Worm (Caenorhabditis elegans) whole organism, L4 larva: Measurements from ENCODE around the gene pxl-1.

Experiments used
- D1046.2 ChIP-seq: fragments of 200-800 bp; sonication (Bioruptor generic); IDR thresholded peaks from 2 replicates; pipeline ENCODE4 v1.3.6; 2022; ENCODE audit warnings: missing genetic modification characterization, missing compliant biosample characterization
- F10B5.3 ChIP-seq: sonication (generic microtip); optimal IDR thresholded peaks from 2 replicates; lab custom pipeline; 2016; ENCODE audit warnings: mild to moderate bottlenecking, missing genetic modification characterization, missing compliant biosample characterization
- F37D6.2 ChIP-seq: sonication (generic microtip); optimal IDR thresholded peaks from 2 replicates; lab custom pipeline; 2016; ENCODE audit warnings: mild to moderate bottlenecking, missing genetic modification characterization, missing compliant biosample characterization
- R02D3.7 ChIP-seq: fragments of 150-350 bp; sonication (generic microtip); optimal IDR thresholded peaks from 3 replicates; lab custom pipeline; 2014; ENCODE audit warnings: missing biosample characterization, missing genetic modification characterization
- T20F7.1 ChIP-seq: fragments of 200-800 bp; sonication (Bioruptor generic); optimal IDR thresholded peaks from 2 replicates; lab custom pipeline; 2018; ENCODE audit warnings: mild to moderate bottlenecking, missing genetic modification characterization, missing compliant biosample characterization
- Y105C5A.15 ChIP-seq: fragments of 200-800 bp; sonication (Bioruptor generic); IDR thresholded peaks from 2 replicates; pipeline ENCODE4 v1.3.6; 2022; ENCODE audit warnings: missing genetic modification characterization, missing compliant biosample characterization
- Y48G9A.11 ChIP-seq: fragments of 200-800 bp; sonication (Bioruptor generic); IDR thresholded peaks from 2 replicates; pipeline ENCODE4 v1.3.6; 2022; ENCODE audit warnings: missing genetic modification reagents, missing genetic modification characterization, missing compliant biosample characterization
- Y5F2A.4 ChIP-seq: fragments of 200-800 bp; sonication (Bioruptor generic); optimal IDR thresholded peaks from 2 replicates; lab custom pipeline; 2018; ENCODE audit warnings: mild to moderate bottlenecking, missing genetic modification characterization, missing compliant biosample characterization
- ZK337.2 ChIP-seq: fragments of 200-800 bp; sonication (Bioruptor generic); IDR thresholded peaks from 2 replicates; pipeline ENCODE4 v1.3.6; 2022; ENCODE audit warnings: missing genetic modification reagents, missing genetic modification characterization, missing compliant biosample characterization
- aha-1 ChIP-seq: fragments of 150-350 bp; peaks from one replicate; lab custom pipeline; 2014; ENCODE audit warnings: missing biosample characterization, missing genetic modification characterization
- aly-2 ChIP-seq: sonication (generic microtip); optimal IDR thresholded peaks from 2 replicates; lab custom pipeline; 2018; ENCODE audit warnings: missing biosample characterization, missing genetic modification characterization
- ceh-44 ChIP-seq: fragments of 200-800 bp; sonication (Bioruptor generic); IDR thresholded peaks from 2 replicates; pipeline ENCODE4 v1.3.6; 2022; ENCODE audit warnings: missing genetic modification reagents, missing genetic modification characterization, missing compliant biosample characterization
- ceh-62 ChIP-seq: sonication (generic microtip); optimal IDR thresholded peaks from 2 replicates; lab custom pipeline; 2017; ENCODE audit warnings: missing biosample characterization, missing genetic modification characterization
- ces-1 ChIP-seq: fragments of 150-350 bp; sonication (generic microtip); optimal IDR thresholded peaks from 4 replicates; lab custom pipeline; 2014; ENCODE audit warnings: missing biosample characterization, missing genetic modification reagents, missing genetic modification characterization
- ctbp-1 ChIP-seq: fragments of 200-800 bp; sonication (Bioruptor generic); IDR thresholded peaks from 2 replicates; pipeline ENCODE4 v1.3.6; 2022; ENCODE audit warnings: missing genetic modification reagents, missing genetic modification characterization, missing compliant biosample characterization
- daf-16 ChIP-seq, 3 experiments: sonication (generic microtip); optimal IDR thresholded peaks; 2 replicates each; lab custom pipeline; 2016 to 2017; ENCODE audit warnings: missing genetic modification characterization in 3 of 3, missing genetic modification reagents in 3 of 3, mild to moderate bottlenecking in 2 of 3, missing compliant biosample characterization in 2 of 3, missing biosample characterization in 1 of 3, moderate library complexity in 1 of 3
- daf-8 ChIP-seq: fragments of 200-800 bp; sonication (Bioruptor generic); IDR thresholded peaks from 2 replicates; pipeline ENCODE4 v1.3.6; 2022; ENCODE audit warnings: missing genetic modification characterization, missing compliant biosample characterization
- dmd-6 ChIP-seq: fragments of 200-800 bp; sonication (Bioruptor generic); IDR thresholded peaks from 2 replicates; pipeline ENCODE4 v1.3.6; 2022; ENCODE audit warnings: missing genetic modification reagents, missing genetic modification characterization, missing compliant biosample characterization
- dmd-9 ChIP-seq: fragments of 200-800 bp; sonication (Bioruptor generic); IDR thresholded peaks from 2 replicates; pipeline ENCODE4 v1.3.6; 2022; ENCODE audit warnings: missing genetic modification reagents, missing genetic modification characterization, missing compliant biosample characterization
- duxl-1 ChIP-seq: sonication (generic microtip); optimal IDR thresholded peaks from 2 replicates; lab custom pipeline; 2016; ENCODE audit warnings: mild to moderate bottlenecking, missing genetic modification characterization, moderate library complexity, missing compliant biosample characterization; ENCODE audit not compliant: poor library complexity
- dve-1 ChIP-seq: sonication (generic microtip); optimal IDR thresholded peaks from 2 replicates; lab custom pipeline; 2017; ENCODE audit warnings: antibody characterized with exemption, mild to moderate bottlenecking, missing genetic modification characterization, missing compliant biosample characterization; ENCODE audit not compliant: insufficient read depth
- egl-27 ChIP-seq: sonication (generic microtip); optimal IDR thresholded peaks from 3 replicates; lab custom pipeline; 2017; ENCODE audit warnings: missing biosample characterization, missing genetic modification reagents, missing genetic modification characterization
- fos-1 ChIP-seq: fragments of 150-350 bp; optimal IDR thresholded peaks from 2 replicates; lab custom pipeline; 2014; ENCODE audit warnings: missing biosample characterization, missing genetic modification characterization
- hlh-30 ChIP-seq: sonication (generic microtip); optimal IDR thresholded peaks from 2 replicates; lab custom pipeline; 2017; ENCODE audit warnings: antibody characterized with exemption, mild to moderate bottlenecking, missing genetic modification characterization, missing compliant biosample characterization; ENCODE audit not compliant: insufficient read depth
- hmg-1.1 ChIP-seq: fragments of 200-800 bp; sonication (Bioruptor generic); IDR thresholded peaks from 2 replicates; pipeline ENCODE4 v1.3.6; 2022; ENCODE audit warnings: missing genetic modification reagents, missing genetic modification characterization, missing compliant biosample characterization
- lin-1 ChIP-seq: fragments of 200-800 bp; sonication (Bioruptor generic); IDR thresholded peaks from 2 replicates; pipeline ENCODE4 v1.3.6; 2022; ENCODE audit warnings: missing genetic modification reagents, missing genetic modification characterization, missing compliant biosample characterization
- lin-13 ChIP-seq: fragments of 150-350 bp; optimal IDR thresholded peaks from 2 replicates; lab custom pipeline; 2014; ENCODE audit warnings: missing biosample characterization, missing genetic modification reagents, missing genetic modification characterization
- lin-29 ChIP-seq: fragments of 200-800 bp; sonication (Bioruptor generic); IDR thresholded peaks from 2 replicates; pipeline ENCODE4 v1.3.6; 2022; ENCODE audit warnings: missing genetic modification reagents, missing genetic modification characterization, missing compliant biosample characterization
- lin-39 ChIP-seq: fragments of 150-350 bp; optimal IDR thresholded peaks from 2 replicates; lab custom pipeline; 2014; ENCODE audit warnings: missing biosample characterization, missing genetic modification reagents, missing genetic modification characterization
- lir-3 ChIP-seq: sonication (generic microtip); optimal IDR thresholded peaks from 2 replicates; lab custom pipeline; 2016; ENCODE audit warnings: mild to moderate bottlenecking, missing genetic modification characterization, missing compliant biosample characterization
- madf-5 ChIP-seq, 2 experiments: fragments of 200-800 bp; sonication (Bioruptor generic); IDR thresholded peaks; 2 replicates each; pipeline ENCODE4 v1.3.6; 2022; ENCODE audit warnings: missing compliant biosample characterization in 2 of 2, missing genetic modification characterization in 2 of 2
- mdl-1 ChIP-seq, 2 experiments: fragments of 150-350 bp in 1 of 2; sonication (generic microtip) in 1 of 2; optimal IDR thresholded peaks; 2 replicates each; lab custom pipeline; 2014 to 2017; ENCODE audit warnings: missing biosample characterization in 2 of 2, missing genetic modification characterization in 2 of 2
- mep-1 ChIP-seq: fragments of 150-350 bp; sonication (generic microtip); optimal IDR thresholded peaks from 3 replicates; lab custom pipeline; 2014; ENCODE audit warnings: missing biosample characterization, missing genetic modification characterization
- mxl-2 ChIP-seq: fragments of 200-800 bp; sonication (Bioruptor generic); conservative IDR thresholded peaks from 2 replicates; pipeline ENCODE4 v1.3.6; 2022; ENCODE audit warnings: missing genetic modification reagents, missing genetic modification characterization, missing compliant biosample characterization
- nhr-102 ChIP-seq: sonication (generic microtip); optimal IDR thresholded peaks from 2 replicates; lab custom pipeline; 2016; ENCODE audit warnings: mild to moderate bottlenecking, missing genetic modification characterization, moderate library complexity, missing compliant biosample characterization
- nhr-41 ChIP-seq: fragments of 200-800 bp; sonication (Bioruptor generic); IDR thresholded peaks from 2 replicates; pipeline ENCODE4 v1.3.6; 2022; ENCODE audit warnings: missing genetic modification reagents, missing genetic modification characterization, missing compliant biosample characterization
- nhr-42 ChIP-seq: fragments of 200-800 bp; sonication (Bioruptor generic); IDR thresholded peaks from 2 replicates; pipeline ENCODE4 v1.3.6; 2022; ENCODE audit warnings: missing genetic modification characterization, missing compliant biosample characterization
- nhr-6 ChIP-seq: fragments of 150-350 bp; optimal IDR thresholded peaks from 2 replicates; lab custom pipeline; 2014; ENCODE audit warnings: missing biosample characterization, missing genetic modification characterization
- nhr-76 ChIP-seq: fragments of 150-350 bp; optimal IDR thresholded peaks from 2 replicates; lab custom pipeline; 2014; ENCODE audit warnings: missing biosample characterization, missing genetic modification characterization
- sdz-12 ChIP-seq: fragments of 200-800 bp; sonication (Bioruptor generic); optimal IDR thresholded peaks from 2 replicates; lab custom pipeline; 2018; ENCODE audit warnings: mild to moderate bottlenecking, missing genetic modification characterization, missing compliant biosample characterization
- set-16 ChIP-seq: fragments of 200-800 bp; sonication (Bioruptor generic); IDR thresholded peaks from 2 replicates; pipeline ENCODE4 v1.3.6; 2022; ENCODE audit warnings: missing genetic modification reagents, missing genetic modification characterization, missing compliant biosample characterization
- snpc-1.2 ChIP-seq: fragments of 200-800 bp; sonication (Bioruptor generic); IDR thresholded peaks from 2 replicates; pipeline ENCODE4 v1.3.6; 2022; ENCODE audit warnings: missing genetic modification reagents, missing genetic modification characterization, missing compliant biosample characterization
- tag-97 ChIP-seq: fragments of 200-800 bp; sonication (Bioruptor generic); IDR thresholded peaks from 2 replicates; pipeline ENCODE4 v1.3.6; 2022; ENCODE audit warnings: missing genetic modification characterization, missing compliant biosample characterization
- tra-1 ChIP-seq: fragments of 200-800 bp; sonication (Bioruptor generic); IDR thresholded peaks from 2 replicates; pipeline ENCODE4 v1.3.6; 2022; ENCODE audit warnings: missing genetic modification reagents, missing genetic modification characterization, missing compliant biosample characterization
- vab-7 ChIP-seq: fragments of 200-800 bp; sonication (Bioruptor generic); IDR thresholded peaks from 2 replicates; pipeline ENCODE4 v1.3.6; 2022; ENCODE audit warnings: missing genetic modification reagents, missing genetic modification characterization, missing compliant biosample characterization
- zfp-2 ChIP-seq: sonication (generic microtip); optimal IDR thresholded peaks from 2 replicates; lab custom pipeline; 2016; ENCODE audit warnings: mild to moderate bottlenecking, missing genetic modification characterization, missing compliant biosample characterization
- zip-11 ChIP-seq: fragments of 200-800 bp; sonication (Bioruptor generic); IDR thresholded peaks from 2 replicates; pipeline ENCODE4 v1.3.6; 2022; ENCODE audit warnings: missing genetic modification characterization, missing compliant biosample characterization
- zip-2 ChIP-seq: fragments of 150-350 bp; optimal IDR thresholded peaks from 2 replicates; lab custom pipeline; 2014; ENCODE audit warnings: missing biosample characterization, missing genetic modification characterization
- ztf-11 ChIP-seq: fragments of 150-350 bp; optimal IDR thresholded peaks from 2 replicates; lab custom pipeline; 2014; ENCODE audit warnings: missing biosample characterization, missing genetic modification characterization

Gene pxl-1

DNA sequence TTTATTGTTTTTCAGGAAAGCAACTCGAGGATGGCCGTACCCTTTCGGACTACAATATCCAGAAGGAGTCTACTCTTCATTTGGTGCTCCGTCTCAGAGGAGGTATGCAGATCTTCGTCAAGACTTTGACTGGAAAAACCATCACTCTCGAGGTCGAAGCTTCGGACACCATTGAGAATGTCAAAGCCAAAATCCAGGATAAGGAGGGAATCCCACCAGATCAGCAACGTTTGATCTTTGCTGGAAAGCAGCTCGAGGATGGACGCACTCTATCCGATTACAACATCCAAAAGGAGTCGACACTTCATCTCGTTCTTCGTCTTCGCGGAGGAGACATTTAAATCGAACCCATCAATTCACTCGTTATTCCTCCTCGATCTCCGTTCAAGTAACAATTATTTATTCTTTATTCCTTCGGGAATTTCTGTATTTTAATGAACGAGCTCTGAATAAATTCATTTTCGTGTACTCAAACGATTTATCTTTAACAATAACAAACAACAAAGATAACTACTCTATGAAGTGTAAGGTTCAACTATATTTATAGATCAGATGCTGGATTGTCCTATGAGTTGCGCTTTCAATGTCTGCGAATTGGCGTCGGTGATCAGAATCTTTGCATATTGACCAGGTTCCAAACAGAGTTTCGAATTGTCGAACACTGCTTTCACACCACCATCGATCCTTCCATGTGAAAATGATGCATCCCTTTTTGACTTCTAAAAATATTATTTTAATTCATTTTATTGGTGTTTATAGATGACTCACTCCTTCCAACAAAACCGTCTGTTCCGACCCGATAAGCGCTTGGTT is 47.8 kb upstream of the pxl-1 start (continued):
- no peak for TF ChIP-seq R02D3.7 (tag; lab: Kevin White, UChicago)
- TF ChIP-seq F37D6.2 (tag; lab: Kevin White, UChicago) = no peak
- peak; percentile 16; the same call in 1 of the 2 replicates for TF ChIP-seq nhr-41 (GFP tag; lab: Robert Waterston, UW)
- no peak for TF ChIP-seq egl-27 (tag; lab: Kevin White, UChicago)
- TF ChIP-seq lin-29 (GFP tag; lab: Robert Waterston, UW) = no peak
- 0 out of 2 replicates have a peak, but pooled peaks have one; percentile 18 for TF ChIP-seq ctbp-1 (GFP tag; lab: Robert Waterston, UW)
- no peak; a peak in 1 of 4 replicates for TF ChIP-seq madf-5 (GFP tag; IDR thresholded peaks at IDR 0.05; lab: Robert Waterston, UW)
- TF ChIP-seq dmd-6 = peak; percentile 55
- TF ChIP-seq Y48G9A.11 (GFP tag; lab: Robert Waterston, UW) = peak; percentile 25
- no peak for TF ChIP-seq nhr-6
- no peak for TF ChIP-seq zfp-2 (tag; lab: Kevin White, UChicago)
- TF ChIP-seq F10B5.3 (tag; lab: Kevin White, UChicago) = peak; percentile 66
- TF ChIP-seq nhr-102 (tag; lab: Kevin White, UChicago) = peak; percentile 91
- no peak for TF ChIP-seq mxl-2 (GFP tag; lab: Robert Waterston, UW)
- TF ChIP-seq daf-16 (GFP tag; optimal IDR thresholded peaks at IDR 0.05; lab: Kevin White, UChicago) = peak; percentile 31 to 52
- peak; percentile 54 for TF ChIP-seq daf-16 (tag; optimal IDR thresholded peaks at IDR 0.05; lab: Kevin White, UChicago)
- peak in 1 of 2 experiments; percentile 20 for TF ChIP-seq mdl-1 (tag; optimal IDR thresholded peaks at IDR 0.05; lab: Kevin White, UChicago)
- 0 out of 2 replicates have a peak, but pooled peaks have one; percentile 12 for TF ChIP-seq vab-7 (GFP tag; lab: Robert Waterston, UW)
- peak; percentile 82 for TF ChIP-seq dve-1 (tag; lab: Kevin White, UChicago)
- TF ChIP-seq nhr-76 (tag; lab: Kevin White, UChicago) = peak; percentile 56
- peak; percentile 5 for TF ChIP-seq duxl-1 (tag; lab: Kevin White, UChicago)
- TF ChIP-seq Y5F2A.4 (GFP tag; lab: Kevin White, UChicago) = peak; percentile 39
- peak; percentile 13; the same call in 1 of the 2 replicates for TF ChIP-seq ZK337.2 (GFP tag; lab: Robert Waterston, UW)
- no peak for TF ChIP-seq ces-1 (GFP tag; lab: Kevin White, UChicago)
- no peak for TF ChIP-seq ceh-62 (tag; lab: Kevin White, UChicago)
- no peak for TF ChIP-seq snpc-1.2
- no peak for TF ChIP-seq zip-11
- peak; percentile 59; the same call in 1 of the 2 replicates for TF ChIP-seq dmd-9
- peak; percentile 87 for TF ChIP-seq aha-1 (tag; lab: Kevin White, UChicago)
- TF ChIP-seq set-16 (GFP tag; lab: Robert Waterston, UW) = peak; percentile 8; the same call in 1 of the 2 replicates
- no peak for TF ChIP-seq tra-1
- TF ChIP-seq aly-2 (tag; lab: Kevin White, UChicago) = peak; percentile 55
- peak; percentile 79 for TF ChIP-seq lin-13
- no peak for TF ChIP-seq daf-8
- peak; percentile 38 for TF ChIP-seq lir-3 (tag; lab: Kevin White, UChicago)
- peak; percentile 29 for TF ChIP-seq hmg-1.1
- TF ChIP-seq fos-1 = no peak
- peak; percentile 80 for TF ChIP-seq zip-2
- peak; percentile 39; the same call in 1 of the 2 replicates for TF ChIP-seq lin-1 (GFP tag; lab: Robert Waterston, UW)
- no peak for TF ChIP-seq sdz-12 (GFP tag; lab: Kevin White, UChicago)
- TF ChIP-seq hlh-30 (tag; lab: Kevin White, UChicago) = peak; percentile 35
- TF ChIP-seq Y105C5A.15 (GFP tag; lab: Robert Waterston, UW) = no peak
- no peak for TF ChIP-seq ceh-44 (GFP tag; lab: Robert Waterston, UW)
- peak; percentile 95 for TF ChIP-seq mep-1
- peak; percentile 79 for TF ChIP-seq T20F7.1 (GFP tag; lab: Kevin White, UChicago)
- no peak for TF ChIP-seq lin-39 (tag; lab: Kevin White, UChicago)
- TF ChIP-seq tag-97 (GFP tag; lab: Robert Waterston, UW) = no peak
- no peak for TF ChIP-seq ztf-11 (tag; lab: Kevin White, UChicago)
- peak; percentile 67 for TF ChIP-seq nhr-42 (GFP tag; lab: Robert Waterston, UW)
- no peak for TF ChIP-seq D1046.2
